Worm (Caenorhabditis elegans) whole organism, L2 larva: ENCODE results near the gene C38C6.3.
A peak's percentile ranks its signal among the peaks of the same experiment; 100 is the strongest.

Experiments
- C34F6.9 ChIP-seq: fragments of 150-350 bp; optimal IDR thresholded peaks from 2 replicates; lab custom pipeline; 2014; ENCODE audit warnings: missing biosample characterization, missing genetic modification characterization
- F13H6.1 ChIP-seq: sonication (generic microtip); optimal IDR thresholded peaks from 2 replicates; lab custom pipeline; 2016; ENCODE audit warnings: missing genetic modification characterization, missing compliant biosample characterization
- R02D3.7 ChIP-seq: fragments of 150-350 bp; optimal IDR thresholded peaks from 2 replicates; lab custom pipeline; 2014; ENCODE audit warnings: missing biosample characterization, missing genetic modification characterization
- Y55F3AM.14 ChIP-seq: fragments of 200-800 bp; sonication (Bioruptor generic); optimal IDR thresholded peaks from 2 replicates; lab custom pipeline; 2018; ENCODE audit warnings: mild to moderate bottlenecking, missing genetic modification characterization, missing compliant biosample characterization
- ZK546.5 ChIP-seq: sonication (generic microtip); optimal IDR thresholded peaks from 2 replicates; lab custom pipeline; 2017; ENCODE audit warnings: missing biosample characterization, missing genetic modification characterization
- aly-2 ChIP-seq: fragments of 150-350 bp; optimal IDR thresholded peaks from 2 replicates; lab custom pipeline; 2014; ENCODE audit warnings: missing biosample characterization, missing genetic modification characterization
- ama-1 ChIP-seq: fragments of 150-350 bp; optimal IDR thresholded peaks from 2 replicates; lab custom pipeline; 2018; ENCODE audit warnings: inconsistent platforms
- blmp-1 ChIP-seq: sonication (generic microtip); optimal IDR thresholded peaks from 2 replicates; lab custom pipeline; 2017; ENCODE audit warnings: missing genetic modification characterization, mild to moderate bottlenecking, missing compliant biosample characterization, antibody characterized with exemption, moderate library complexity; ENCODE audit not compliant: insufficient read depth
- dmd-4 ChIP-seq: sonication (generic microtip); optimal IDR thresholded peaks from 2 replicates; lab custom pipeline; 2017; ENCODE audit warnings: missing biosample characterization, missing genetic modification characterization
- elt-1 ChIP-seq: fragments of 150-350 bp; optimal IDR thresholded peaks from 2 replicates; lab custom pipeline; 2014; ENCODE audit warnings: missing biosample characterization, missing genetic modification characterization
- fos-1 ChIP-seq: fragments of 150-350 bp; optimal IDR thresholded peaks from 2 replicates; lab custom pipeline; 2014; ENCODE audit warnings: missing biosample characterization, missing genetic modification characterization
- gmeb-1 ChIP-seq: fragments of 150-350 bp; optimal IDR thresholded peaks from 2 replicates; lab custom pipeline; 2014; ENCODE audit warnings: missing biosample characterization, missing genetic modification characterization
- lin-11 ChIP-seq: fragments of 150-350 bp; sonication (generic microtip); optimal IDR thresholded peaks from 2 replicates; lab custom pipeline; 2014; ENCODE audit warnings: missing biosample characterization, missing genetic modification characterization, inconsistent platforms, mixed read lengths
- lin-13 ChIP-seq: fragments of 150-350 bp; optimal IDR thresholded peaks from 2 replicates; lab custom pipeline; 2014; ENCODE audit warnings: missing biosample characterization, missing genetic modification reagents, missing genetic modification characterization
- lin-39 ChIP-seq: fragments of 150-350 bp; optimal IDR thresholded peaks from 2 replicates; lab custom pipeline; 2014; ENCODE audit warnings: missing biosample characterization, missing genetic modification reagents, missing genetic modification characterization
- lsy-2 ChIP-seq, 2 experiments: fragments of 150-350 bp in 1 of 2; sonication (generic microtip) in 1 of 2; optimal IDR thresholded peaks; 2 replicates each; lab custom pipeline; 2014 to 2017; ENCODE audit warnings: missing biosample characterization in 2 of 2, missing genetic modification characterization in 2 of 2
- mbf-1 ChIP-seq: sonication (generic microtip); optimal IDR thresholded peaks from 2 replicates; lab custom pipeline; 2017; ENCODE audit warnings: missing biosample characterization, missing genetic modification characterization
- mdl-1 ChIP-seq, 2 experiments: fragments of 150-350 bp in 1 of 2; sonication (generic microtip) in 1 of 2; optimal IDR thresholded peaks; 2 replicates each; lab custom pipeline; 2017; ENCODE audit warnings: missing biosample characterization in 2 of 2, missing genetic modification characterization in 2 of 2
- nhr-11 ChIP-seq: fragments of 150-350 bp; optimal IDR thresholded peaks from 2 replicates; lab custom pipeline; 2014; ENCODE audit warnings: missing biosample characterization, missing genetic modification characterization
- nhr-129 ChIP-seq: fragments of 150-350 bp; optimal IDR thresholded peaks from 2 replicates; lab custom pipeline; 2014; ENCODE audit warnings: missing biosample characterization, missing genetic modification characterization
- nhr-21 ChIP-seq: fragments of 150-350 bp; optimal IDR thresholded peaks from 2 replicates; lab custom pipeline; 2014; ENCODE audit warnings: missing biosample characterization, missing genetic modification characterization
- nhr-23 ChIP-seq: fragments of 150-350 bp; optimal IDR thresholded peaks from 2 replicates; lab custom pipeline; 2014; ENCODE audit warnings: missing biosample characterization, missing genetic modification reagents, missing genetic modification characterization
- nhr-77 ChIP-seq: fragments of 150-350 bp; optimal IDR thresholded peaks from 2 replicates; lab custom pipeline; 2014; ENCODE audit warnings: missing biosample characterization, missing genetic modification characterization
- peb-1 ChIP-seq: fragments of 150-350 bp; optimal IDR thresholded peaks from 2 replicates; lab custom pipeline; 2014; ENCODE audit warnings: missing biosample characterization, missing genetic modification characterization
- sem-4 ChIP-seq: fragments of 150-350 bp; optimal IDR thresholded peaks from 2 replicates; lab custom pipeline; 2014; ENCODE audit warnings: missing biosample characterization, missing genetic modification reagents, missing genetic modification characterization
- skn-1 ChIP-seq: sonication (generic microtip); optimal IDR thresholded peaks from 2 replicates; lab custom pipeline; 2017; ENCODE audit warnings: missing biosample characterization, missing genetic modification characterization
- sma-3 ChIP-seq: sonication (generic microtip); optimal IDR thresholded peaks from 2 replicates; lab custom pipeline; 2016; ENCODE audit warnings: missing genetic modification reagents, missing genetic modification characterization, missing compliant biosample characterization
- sma-9 ChIP-seq, 2 experiments: fragments of 150-350 bp in 1 of 2; sonication (generic microtip) in 1 of 2; optimal IDR thresholded peaks; 2 replicates each; lab custom pipeline; 2014 to 2016; ENCODE audit warnings: missing genetic modification characterization in 2 of 2, mild to moderate bottlenecking in 1 of 2, missing biosample characterization in 1 of 2, missing compliant biosample characterization in 1 of 2, missing genetic modification reagents in 1 of 2, moderate library complexity in 1 of 2
- snpc-4 ChIP-seq: fragments of 150-350 bp; optimal IDR thresholded peaks from 2 replicates; lab custom pipeline; 2014; ENCODE audit warnings: missing biosample characterization, missing genetic modification characterization
- unc-39 ChIP-seq: fragments of 150-350 bp; optimal IDR thresholded peaks from 2 replicates; lab custom pipeline; 2014; ENCODE audit warnings: missing biosample characterization, missing genetic modification characterization
- unc-55 ChIP-seq: fragments of 150-350 bp; sonication (generic microtip); optimal IDR thresholded peaks from 3 replicates; lab custom pipeline; 2014; ENCODE audit warnings: missing biosample characterization, missing genetic modification reagents, missing genetic modification characterization
- ztf-1 ChIP-seq: fragments of 200-800 bp; sonication (Bioruptor generic); conservative IDR thresholded peaks from 2 replicates; pipeline ENCODE4 v1.3.6; 2022; ENCODE audit warnings: missing genetic modification characterization, missing compliant biosample characterization
- ztf-11 ChIP-seq: sonication (generic microtip); optimal IDR thresholded peaks from 2 replicates; lab custom pipeline; 2017; ENCODE audit warnings: missing biosample characterization, missing genetic modification characterization
- ztf-4 ChIP-seq: fragments of 150-350 bp; optimal IDR thresholded peaks from 2 replicates; lab custom pipeline; 2014; ENCODE audit warnings: missing biosample characterization, missing genetic modification characterization

Gene C38C6.3

DNA sequence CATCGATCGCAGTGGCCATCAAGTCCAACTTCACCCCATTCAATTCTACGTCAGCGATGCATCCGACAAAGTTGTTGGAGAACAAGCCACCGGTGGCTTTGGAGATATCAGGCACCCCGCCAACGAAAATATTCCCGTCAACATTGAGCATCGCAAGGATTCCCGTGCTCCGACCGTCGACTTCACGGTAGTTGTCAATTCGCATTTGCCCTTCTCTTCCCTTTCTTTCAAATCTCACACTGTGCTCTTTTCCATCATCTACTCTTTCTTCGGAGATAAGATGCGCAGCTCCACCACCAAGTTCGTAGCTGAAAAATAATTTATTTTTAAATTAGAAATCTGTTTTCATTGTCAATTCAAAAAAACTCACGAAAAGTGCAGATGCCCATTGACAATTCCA is 14.6 kb downstream of the C38C6.3 start:
- TF ChIP-seq ztf-4 (tag; lab: Kevin White, UChicago) (no peak), ztf-11 (tag; lab: Kevin White, UChicago) (no peak), F13H6.1 (tag; lab: Kevin White, UChicago) (no peak), fos-1 (tag; lab: Kevin White, UChicago) (no peak), peb-1 (no peak)

DNA sequence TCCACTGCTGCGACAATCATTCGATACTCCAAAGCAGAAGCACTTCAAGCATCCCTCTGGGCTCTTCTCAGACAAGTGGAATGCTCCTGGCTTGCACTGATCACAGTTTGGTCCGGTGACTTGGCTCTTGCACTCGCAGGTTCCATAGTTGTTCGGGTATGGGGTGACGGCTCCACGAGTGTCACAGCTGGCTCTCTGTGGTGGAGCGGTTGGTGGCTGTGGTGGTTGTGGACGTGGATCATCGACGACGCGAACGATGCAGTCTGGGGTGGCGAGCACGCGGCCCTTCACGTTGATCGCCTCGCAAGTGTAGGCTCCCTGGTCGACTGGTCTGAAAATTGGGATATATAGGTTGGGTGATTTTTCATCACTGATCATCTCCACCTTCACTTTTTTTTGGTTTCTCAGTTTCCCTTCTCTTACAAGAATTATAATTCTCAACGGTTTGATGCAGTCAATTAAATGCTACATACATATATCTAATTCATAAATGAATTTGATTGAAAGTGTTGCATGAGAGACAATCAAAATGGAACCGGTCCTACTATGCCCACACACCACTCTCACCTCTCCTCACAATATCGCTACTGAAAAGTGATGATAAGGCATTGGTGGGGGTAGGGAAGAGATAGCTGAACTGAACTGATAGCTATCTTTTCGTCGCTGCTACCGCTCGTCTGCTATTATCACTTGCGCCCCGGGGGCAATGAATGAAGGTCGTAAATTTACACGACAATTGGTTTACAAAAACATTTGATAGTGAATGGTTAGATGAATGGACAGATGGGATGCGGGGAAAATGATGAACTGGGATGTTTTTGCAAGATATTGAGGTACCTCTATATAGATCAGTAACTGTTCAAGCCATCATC is 32.0 kb downstream of the C38C6.3 start:
- TF ChIP-seq nhr-21 (tag; lab: Kevin White, UChicago) (peak; percentile 1), sma-9 (GFP tag; optimal IDR thresholded peaks at IDR 0.05; lab: Kevin White, UChicago) (peak; percentile 10), sma-9 (tag; optimal IDR thresholded peaks at IDR 0.05; lab: Kevin White, UChicago) (no peak), blmp-1 (tag; lab: Kevin White, UChicago) (peak; percentile 61), snpc-4 (tag; lab: Kevin White, UChicago) (no peak)
- TF ChIP-seq, all 48 proteins: peak for 3

DNA sequence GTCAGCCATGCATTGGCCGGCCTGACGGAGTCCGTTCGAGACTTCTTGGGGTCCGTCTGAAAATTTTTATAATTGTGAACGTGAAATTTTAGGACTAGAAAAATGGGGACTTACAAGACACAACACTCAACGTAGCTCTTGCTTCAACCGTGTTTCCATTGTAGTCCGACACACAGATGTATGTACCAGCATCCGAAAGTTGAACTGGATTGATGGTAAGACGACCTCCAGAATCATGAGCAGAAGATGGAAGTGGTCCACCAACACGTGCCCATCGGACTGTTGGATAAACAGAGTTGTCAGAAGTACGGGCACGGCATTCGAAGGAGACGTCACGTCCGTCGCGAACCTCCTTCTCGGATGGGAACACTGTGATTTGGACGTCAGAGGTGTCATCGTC is 33.4 kb downstream of the C38C6.3 start:
- TF ChIP-seq fos-1 (tag; lab: Kevin White, UChicago) (no peak), lin-13 (GFP tag; lab: Kevin White, UChicago) (no peak), nhr-23 (tag; lab: Kevin White, UChicago) (no peak), blmp-1 (tag; lab: Kevin White, UChicago) (no peak), nhr-129 (tag; lab: Kevin White, UChicago) (no peak), sma-3 (GFP tag; lab: Kevin White, UChicago) (no peak), snpc-4 (tag; lab: Kevin White, UChicago) (no peak), unc-39 (tag; lab: Kevin White, UChicago) (no peak), aly-2 (no peak)

DNA sequence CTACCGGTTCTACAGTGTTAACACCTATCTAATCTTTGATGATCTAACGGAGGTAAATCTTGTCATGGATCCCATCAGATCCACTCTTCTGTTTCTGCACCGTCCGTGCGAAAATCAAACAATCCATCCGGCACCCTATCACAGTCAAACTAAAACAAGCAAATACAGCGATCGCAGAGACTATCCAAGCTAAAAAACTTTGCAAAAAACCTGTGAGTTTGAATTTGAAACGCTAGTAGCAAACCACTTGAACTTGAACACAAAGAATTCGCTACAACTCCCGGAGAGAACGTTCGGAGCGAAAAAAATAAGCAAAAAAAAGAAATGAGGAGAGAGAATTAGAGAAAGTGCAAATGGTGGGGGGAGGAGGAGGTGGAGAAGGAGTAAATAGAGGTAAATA is 35.7 kb downstream of the C38C6.3 start:
- no peak for TF ChIP-seq unc-55
- no peak for TF ChIP-seq nhr-77 (tag; lab: Kevin White, UChicago)
- no peak for TF ChIP-seq mdl-1 (tag; optimal IDR thresholded peaks at IDR 0.05; lab: Kevin White, UChicago)
- no peak for TF ChIP-seq Y55F3AM.14 (GFP tag; lab: Kevin White, UChicago)
- no peak for TF ChIP-seq lin-39
- no peak for TF ChIP-seq skn-1 (tag; lab: Kevin White, UChicago)
- no peak for TF ChIP-seq peb-1
- TF ChIP-seq lsy-2 (tag; optimal IDR thresholded peaks at IDR 0.05; lab: Kevin White, UChicago), result no peak
- no peak for TF ChIP-seq mbf-1 (tag; lab: Kevin White, UChicago)
- no peak for TF ChIP-seq gmeb-1 (tag; lab: Kevin White, UChicago)
- TF ChIP-seq R02D3.7 (tag; lab: Kevin White, UChicago), result no peak
- TF ChIP-seq lin-11 (tag; lab: Kevin White, UChicago), result no peak
- TF ChIP-seq elt-1 (tag; lab: Kevin White, UChicago), result no peak
- no peak for TF ChIP-seq C34F6.9 (tag; lab: Kevin White, UChicago)

DNA sequence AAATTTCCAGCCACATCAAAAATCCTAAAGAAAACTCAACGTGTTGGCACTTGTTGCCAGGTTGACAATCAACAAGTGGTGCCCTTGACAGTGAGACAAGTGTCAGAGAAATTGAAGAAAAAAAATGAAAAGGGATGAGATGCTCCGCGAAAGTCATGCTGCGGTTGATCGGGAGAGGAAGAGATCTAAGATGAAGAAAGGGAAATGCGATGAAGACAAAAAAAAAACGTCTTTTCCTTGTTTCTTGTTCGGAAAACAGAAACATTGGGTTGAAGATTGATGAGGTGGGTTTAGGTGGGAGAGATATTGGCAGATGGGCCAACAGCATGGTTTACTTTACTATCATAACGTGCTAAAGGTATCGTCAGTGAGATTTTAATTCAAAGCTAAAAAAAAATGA is 37.3 kb downstream of the C38C6.3 start:
- TF ChIP-seq Y55F3AM.14 (GFP tag; lab: Kevin White, UChicago) (no peak), dmd-4 (tag; lab: Kevin White, UChicago) (no peak), ZK546.5 (no peak), ztf-1 (GFP tag; lab: Robert Waterston, UW) (no peak), nhr-129 (tag; lab: Kevin White, UChicago) (peak; percentile 41)

DNA sequence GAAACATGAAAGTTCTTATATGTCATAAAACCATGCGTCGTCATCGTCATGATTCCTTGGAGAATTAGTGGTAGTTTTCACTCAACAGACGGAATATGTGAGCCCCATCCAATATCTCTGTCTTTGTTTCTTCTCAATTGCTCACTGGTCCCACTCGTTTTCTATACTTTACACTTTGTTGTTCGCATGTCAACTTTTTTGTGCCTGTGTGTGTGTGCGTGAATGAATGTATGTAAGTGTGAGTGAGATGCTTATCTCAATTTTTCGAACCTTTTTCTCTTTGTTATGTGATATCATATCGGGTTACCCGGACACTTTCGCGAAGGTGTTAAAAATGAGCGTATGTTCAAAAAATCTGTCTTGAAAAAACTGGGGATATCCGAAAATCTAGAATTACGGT is 39.2 kb downstream of the C38C6.3 start:
- TF ChIP-seq nhr-21 (tag; lab: Kevin White, UChicago) (no peak), ztf-4 (tag; lab: Kevin White, UChicago) (no peak), sma-9 (GFP tag; optimal IDR thresholded peaks at IDR 0.05; lab: Kevin White, UChicago) (peak; percentile 5), sma-9 (tag; optimal IDR thresholded peaks at IDR 0.05; lab: Kevin White, UChicago) (no peak), ama-1 (lab: Kevin White, UChicago) (no peak), nhr-11 (tag; lab: Kevin White, UChicago) (no peak), sem-4 (tag; lab: Kevin White, UChicago) (no peak), dmd-4 (tag; lab: Kevin White, UChicago) (no peak)
